Fruit fly (Drosophila melanogaster): Measurements from ENCODE around the gene daed.

The daed gene

DNA sequence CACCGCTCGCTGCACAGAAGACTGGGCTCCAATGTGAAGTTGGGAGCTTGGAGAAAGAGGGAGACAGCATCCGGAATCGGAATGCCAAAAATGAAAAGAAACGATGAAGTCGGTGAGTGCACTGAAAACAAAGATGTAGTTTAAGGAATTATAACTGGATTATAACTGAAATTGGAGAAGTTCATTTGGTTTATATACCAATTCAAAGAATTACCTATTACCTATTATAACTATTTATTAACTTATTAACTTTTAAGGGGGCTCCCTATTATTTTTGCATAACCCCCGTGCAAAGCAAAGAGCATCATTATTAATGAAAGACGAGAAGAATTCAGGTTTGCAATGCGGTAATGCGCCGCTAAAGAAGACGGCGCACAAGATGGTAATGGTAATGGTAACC is 31.5 kb downstream of the daed start:
- TF ChIP-seq CG33017 (tag; optimal IDR thresholded peaks at IDR 0.05) (no peak), CG1620 (GFP tag; optimal IDR thresholded peaks at IDR 0.05) (no peak), toe (GFP tag; optimal IDR thresholded peaks at IDR 0.05) (no peak)

DNA sequence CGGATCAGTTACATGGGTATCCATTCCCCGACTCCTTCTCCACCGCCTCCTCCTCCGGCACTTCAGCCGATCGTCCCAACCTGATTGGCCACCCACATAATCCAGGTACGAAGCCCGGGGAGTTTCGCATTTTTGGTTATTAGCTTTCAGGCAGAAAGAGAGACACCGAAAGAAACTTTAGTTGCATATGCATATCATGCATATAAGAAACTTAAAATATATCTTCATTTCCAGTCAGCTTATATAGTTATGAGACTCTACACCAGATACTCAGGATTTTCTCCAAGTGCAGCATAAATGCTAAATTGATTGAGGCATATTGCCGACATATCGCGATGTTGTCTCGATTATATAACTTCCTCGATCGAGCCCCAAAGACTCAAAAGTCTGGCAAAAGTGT is 32.0 kb downstream of the daed start:
- TF ChIP-seq CG14711 (tag; optimal IDR thresholded peaks at IDR 0.05) (no peak), tj (GFP tag; optimal IDR thresholded peaks at IDR 0.05) (no peak), Clk (GFP tag; optimal IDR thresholded peaks at IDR 0.05) (no peak), CG7045 (GFP tag; optimal IDR thresholded peaks at IDR 0.05) (no peak), CG11617 (GFP tag; optimal IDR thresholded peaks at IDR 0.05) (no peak)

DNA sequence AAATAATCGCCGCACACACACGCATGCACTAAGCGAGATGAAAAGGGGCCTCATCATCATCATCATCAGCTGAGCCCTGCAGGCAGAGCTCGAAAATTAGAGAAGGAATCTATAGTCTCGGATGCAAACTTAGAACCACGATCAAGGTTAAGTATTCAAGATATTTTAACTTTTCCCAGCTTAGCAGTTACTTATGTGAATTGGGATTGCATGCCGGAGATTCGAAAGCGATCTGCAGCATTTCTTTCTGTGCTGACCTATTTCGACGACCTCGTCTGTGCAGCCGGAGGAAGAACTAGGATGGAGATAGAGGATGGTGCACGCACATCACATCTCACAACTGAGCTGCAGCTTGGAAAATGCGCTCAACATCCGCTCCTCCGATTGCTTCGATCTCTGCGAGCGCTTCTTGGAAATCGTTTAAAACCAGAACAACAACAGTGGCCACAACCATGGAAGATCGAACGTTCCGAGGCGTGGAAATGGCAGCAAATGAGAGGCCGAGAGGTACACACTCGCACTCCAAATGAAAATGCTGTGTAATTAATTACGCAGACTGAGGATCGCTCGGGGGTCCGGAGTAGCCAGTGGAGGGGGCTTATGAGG is 33.3 kb downstream of the daed start:
- TF ChIP-seq Clk (GFP tag; optimal IDR thresholded peaks at IDR 0.05), result no peak
- TF ChIP-seq kay (GFP tag; ENCODE audit: borderline replicate concordance), result no peak
- TF ChIP-seq CG7045 (GFP tag; optimal IDR thresholded peaks at IDR 0.05), result no peak
- TF ChIP-seq CG7101 (tag; optimal IDR thresholded peaks at IDR 0.05), result no peak
- TF ChIP-seq CG12768 (GFP tag; optimal IDR thresholded peaks at IDR 0.05), result no peak
- TF ChIP-seq Crg-1 (GFP tag; optimal IDR thresholded peaks at IDR 0.05), result no peak
- TF ChIP-seq cnc (optimal IDR thresholded peaks at IDR 0.05), result no peak
- no peak for TF ChIP-seq Mnt (GFP tag; optimal IDR thresholded peaks at IDR 0.05)
- no peak for TF ChIP-seq Hr96 (GFP tag; optimal IDR thresholded peaks at IDR 0.05)
- TF ChIP-seq CG1620 (GFP tag; optimal IDR thresholded peaks at IDR 0.05), result no peak
- TF ChIP-seq tj (GFP tag; optimal IDR thresholded peaks at IDR 0.05), result no peak
- TF ChIP-seq CG14711 (tag; optimal IDR thresholded peaks at IDR 0.05), result no peak
- TF ChIP-seq CG5204 (GFP tag; optimal IDR thresholded peaks at IDR 0.05), result no peak
- TF ChIP-seq CG33017 (tag; optimal IDR thresholded peaks at IDR 0.05), result no peak
- TF ChIP-seq bab1 (GFP tag; optimal IDR thresholded peaks at IDR 0.05), result no peak
- no peak for TF ChIP-seq toe (GFP tag; optimal IDR thresholded peaks at IDR 0.05)
- no peak for TF ChIP-seq cic (GFP tag; optimal IDR thresholded peaks at IDR 0.05)
- no peak for TF ChIP-seq CG11617 (GFP tag; optimal IDR thresholded peaks at IDR 0.05)

DNA sequence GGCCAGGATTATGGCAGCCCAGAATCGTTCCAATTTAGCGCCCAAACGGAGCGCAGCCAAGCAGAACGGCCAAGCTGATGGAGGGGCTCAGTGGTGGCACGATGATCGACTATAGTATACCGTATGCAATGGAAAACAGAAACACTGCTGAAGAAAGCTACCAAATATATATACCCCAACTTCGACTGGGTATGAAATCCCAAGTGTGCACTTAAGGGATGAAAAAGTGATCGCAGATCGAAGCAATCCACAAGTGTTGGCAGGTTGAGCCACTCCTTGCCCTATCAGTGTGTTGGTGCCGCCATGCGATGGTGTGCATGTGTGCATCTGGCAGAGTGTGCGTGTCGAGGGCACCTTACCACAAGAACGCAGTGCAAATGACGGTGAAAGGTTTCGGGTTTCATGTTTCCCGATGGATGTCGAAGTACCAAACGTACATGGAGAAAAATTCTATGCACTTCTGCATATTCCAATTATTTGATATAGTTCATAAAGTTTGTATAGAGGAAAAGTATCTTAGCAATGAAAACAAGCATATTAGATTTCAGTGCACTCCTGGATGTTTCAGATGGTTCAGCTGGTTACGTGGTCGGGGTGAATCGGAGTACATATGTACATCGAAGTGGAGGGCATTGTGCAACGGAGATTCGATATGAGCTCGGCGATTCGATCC is 34.0 kb downstream of the daed start:
- TF ChIP-seq CG12768 (GFP tag; optimal IDR thresholded peaks at IDR 0.05) (no peak), cic (GFP tag; optimal IDR thresholded peaks at IDR 0.05) (no peak), toe (GFP tag; optimal IDR thresholded peaks at IDR 0.05) (no peak), pad (GFP tag; optimal IDR thresholded peaks at IDR 0.05) (no peak), Crg-1 (GFP tag; optimal IDR thresholded peaks at IDR 0.05) (no peak), tj (GFP tag; optimal IDR thresholded peaks at IDR 0.05) (no peak), CG1620 (GFP tag; optimal IDR thresholded peaks at IDR 0.05) (no peak), Hr96 (GFP tag; optimal IDR thresholded peaks at IDR 0.05) (no peak), cnc (optimal IDR thresholded peaks at IDR 0.05) (no peak), CG5204 (GFP tag; optimal IDR thresholded peaks at IDR 0.05) (no peak), CG14711 (tag; optimal IDR thresholded peaks at IDR 0.05) (no peak), CG7101 (tag; optimal IDR thresholded peaks at IDR 0.05) (no peak), ovo (GFP tag; optimal IDR thresholded peaks at IDR 0.05) (no peak), CG11617 (GFP tag; optimal IDR thresholded peaks at IDR 0.05) (no peak)

DNA sequence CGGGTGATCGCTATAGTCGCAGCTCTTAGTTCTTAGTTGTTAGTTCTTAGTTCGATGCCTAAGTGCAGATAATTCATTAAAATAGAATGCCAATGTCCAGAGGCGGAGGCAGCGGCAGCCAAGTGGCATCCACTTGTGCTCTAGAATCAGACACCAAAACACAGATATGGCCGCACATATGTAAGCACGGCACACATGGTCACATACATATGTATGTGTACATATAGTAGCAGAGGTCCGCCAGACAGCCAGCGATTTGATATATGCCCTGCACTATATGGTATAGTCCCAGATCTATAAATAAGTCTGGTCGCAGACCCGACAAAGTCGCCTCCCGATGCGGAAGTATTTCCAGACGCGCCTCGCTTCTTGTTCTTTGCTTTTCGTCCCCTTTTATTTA is 35.4 kb downstream of the daed start:
- TF ChIP-seq CG7101 (tag; optimal IDR thresholded peaks at IDR 0.05), result no peak
- no peak for TF ChIP-seq Clk (GFP tag; optimal IDR thresholded peaks at IDR 0.05)
- TF ChIP-seq bab1 (GFP tag; optimal IDR thresholded peaks at IDR 0.05), result no peak

DNA sequence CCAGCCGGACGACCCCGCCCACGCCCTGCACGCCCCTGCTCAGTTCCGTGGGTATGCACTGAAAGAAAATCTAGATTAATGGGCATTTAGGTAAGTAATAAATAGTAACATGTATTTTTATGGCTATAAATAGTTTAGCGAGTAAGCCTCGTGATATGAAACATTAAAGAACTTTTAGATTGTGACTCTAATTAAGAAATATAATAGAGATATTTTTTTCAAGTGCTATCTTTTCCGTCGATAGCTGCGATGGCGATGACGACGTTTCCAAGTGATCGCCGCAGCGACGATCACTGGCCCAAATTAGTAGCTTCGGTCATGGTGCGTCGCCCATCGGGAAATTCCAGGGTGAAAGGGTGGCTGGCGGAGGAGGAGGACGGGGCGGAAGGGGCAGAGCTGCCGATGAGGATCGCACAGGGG is 36.0 kb downstream of the daed start:
- TF ChIP-seq CG1620 (GFP tag; optimal IDR thresholded peaks at IDR 0.05) (no peak), cic (GFP tag; optimal IDR thresholded peaks at IDR 0.05) (no peak), cnc (optimal IDR thresholded peaks at IDR 0.05) (no peak), CG7101 (tag; optimal IDR thresholded peaks at IDR 0.05) (peak; percentile 41), Clk (GFP tag; optimal IDR thresholded peaks at IDR 0.05) (no peak), Crg-1 (GFP tag; optimal IDR thresholded peaks at IDR 0.05) (no peak), ovo (GFP tag; optimal IDR thresholded peaks at IDR 0.05) (no peak), kay (GFP tag; ENCODE audit: borderline replicate concordance) (no peak), Hr96 (GFP tag; optimal IDR thresholded peaks at IDR 0.05) (peak; percentile 10), CG33017 (tag; optimal IDR thresholded peaks at IDR 0.05) (peak; percentile 14), toe (GFP tag; optimal IDR thresholded peaks at IDR 0.05) (peak; percentile 14), tj (GFP tag; optimal IDR thresholded peaks at IDR 0.05) (peak; percentile 2), CG11617 (GFP tag; optimal IDR thresholded peaks at IDR 0.05) (no peak), CG5204 (GFP tag; optimal IDR thresholded peaks at IDR 0.05) (no peak), bab1 (GFP tag; optimal IDR thresholded peaks at IDR 0.05) (no peak), pad (GFP tag; optimal IDR thresholded peaks at IDR 0.05) (no peak), CG12768 (GFP tag; optimal IDR thresholded peaks at IDR 0.05) (no peak), CG14711 (tag; optimal IDR thresholded peaks at IDR 0.05) (peak; percentile 33), CG7045 (GFP tag; optimal IDR thresholded peaks at IDR 0.05) (peak; percentile 25), Mnt (GFP tag; optimal IDR thresholded peaks at IDR 0.05) (no peak)

DNA sequence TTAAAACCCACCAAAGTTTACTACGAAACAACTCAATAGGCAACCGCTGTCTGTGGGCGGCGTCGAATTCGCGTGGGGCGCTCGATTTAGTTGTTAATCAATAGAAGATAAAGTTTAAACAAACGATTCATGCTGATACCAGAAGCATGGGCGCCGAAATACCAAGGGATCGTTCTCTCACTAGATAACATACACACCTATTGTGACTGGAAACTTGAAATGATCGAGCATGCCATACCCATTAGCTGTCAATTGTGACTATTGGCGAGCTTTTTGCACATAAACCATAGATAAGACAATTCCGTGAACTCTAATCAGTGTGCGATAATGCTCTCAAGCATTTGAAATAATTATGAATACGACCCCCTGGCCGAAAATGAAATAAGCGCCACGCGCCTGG is 36.7 kb downstream of the daed start:
- peak; percentile 2 for TF ChIP-seq cic (GFP tag; optimal IDR thresholded peaks at IDR 0.05)
- no peak for TF ChIP-seq toe (GFP tag; optimal IDR thresholded peaks at IDR 0.05)

Measured in whole organism, adult.